Worm (Caenorhabditis elegans) whole organism, mixed stage, embryonic: ENCODE results near the gene srh-2.

ENCODE experiments used
- cnd-1 ChIP-seq: fragments of 200-800 bp; sonication (Bioruptor generic); optimal IDR thresholded peaks from 2 replicates; lab custom pipeline; 2018; ENCODE audit warnings: mild to moderate bottlenecking, missing genetic modification characterization, missing compliant biosample characterization
- lin-13 ChIP-seq: fragments of 150-350 bp; optimal IDR thresholded peaks from 2 replicates; lab custom pipeline; 2014; ENCODE audit warnings: missing biosample characterization, missing genetic modification characterization
- nhr-76 ChIP-seq: sonication (generic microtip); optimal IDR thresholded peaks from 2 replicates; lab custom pipeline; 2017; ENCODE audit warnings: missing biosample characterization, missing genetic modification characterization

DNA sequence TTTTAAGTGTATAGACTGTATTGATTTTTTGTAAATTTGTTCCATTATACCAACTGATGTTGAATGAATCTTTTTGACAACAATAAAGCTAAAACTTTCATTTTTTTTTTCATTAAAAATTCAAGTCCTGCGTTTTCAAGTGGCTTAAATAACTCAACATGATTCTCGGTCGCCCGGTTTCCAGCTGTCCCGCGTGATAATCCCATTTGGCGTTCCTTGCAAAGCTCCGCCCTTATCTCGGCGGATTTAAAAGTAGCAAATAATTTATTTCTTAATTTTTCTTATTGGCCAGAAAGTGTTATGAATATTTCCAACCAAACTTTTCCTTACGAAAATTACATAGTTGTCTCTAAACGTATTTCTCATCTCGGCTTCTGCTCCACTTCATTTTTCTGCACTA lies 28.1 kb downstream of the srh-2 start, which contains the start of gene str-20:
- TF ChIP-seq nhr-76 (tag; lab: Kevin White, UChicago) (no peak), cnd-1 (tag; lab: Kevin White, UChicago) (no peak), lin-13 (tag; lab: Kevin White, UChicago) (no peak)
